Fruit fly (Drosophila melanogaster) whole organism, embryonic: Measurements from ENCODE around the gene Uba5.

Source experiments
- Aef1 ChIP-seq: fragments of 200-800 bp; sonication (Bioruptor generic); IDR thresholded peaks from 3 replicates; pipeline ENCODE4 v1.3.6; 2022; ENCODE audit warnings: missing biosample characterization, missing genetic modification characterization
- Awh ChIP-seq: fragments of 200-800 bp; sonication (Bioruptor generic); IDR thresholded peaks from 2 replicates; pipeline ENCODE4, ENCODE4 v1.3.6; 2022; ENCODE audit warnings: missing biosample characterization, missing genetic modification characterization
- CG10366 ChIP-seq: fragments of 200-800 bp; sonication (Bioruptor generic); IDR thresholded peaks from 2 replicates; pipeline ENCODE4 v1.3.6; 2022; ENCODE audit warnings: missing biosample characterization, missing genetic modification characterization
- CG10979 ChIP-seq: fragments of 200-800 bp; sonication (Bioruptor generic); optimal IDR thresholded peaks from 2 replicates; lab custom pipeline; 2018; ENCODE audit warnings: missing biosample characterization, mild to moderate bottlenecking, missing genetic modification characterization, moderate library complexity
- CG12236 ChIP-seq: fragments of 200-800 bp; sonication (Bioruptor generic); optimal IDR thresholded peaks from 2 replicates; lab custom pipeline; 2016; ENCODE audit warnings: missing biosample characterization, missing genetic modification characterization
- CG12769 ChIP-seq: fragments of 200-800 bp; sonication (Bioruptor generic); optimal IDR thresholded peaks from 2 replicates; lab custom pipeline; 2019; ENCODE audit warnings: missing biosample characterization, mild to moderate bottlenecking, missing genetic modification characterization, moderate library complexity
- CG13123 ChIP-seq: fragments of 200-800 bp; sonication (Bioruptor generic); optimal IDR thresholded peaks from 2 replicates; lab custom pipeline; 2016; ENCODE audit warnings: missing biosample characterization, missing genetic modification characterization
- CG13775 ChIP-seq: fragments of 200-800 bp; sonication (Bioruptor generic); optimal IDR thresholded peaks from 3 replicates; lab custom pipeline; 2017; ENCODE audit warnings: missing biosample characterization, mild to moderate bottlenecking, missing genetic modification characterization
- CG14014 ChIP-seq: fragments of 200-800 bp; sonication (Bioruptor generic); IDR thresholded peaks from 2 replicates; pipeline ENCODE4 v1.3.6; 2022; ENCODE audit warnings: missing biosample characterization, missing genetic modification characterization
- CG14710 ChIP-seq: fragments of 200-800 bp; sonication (Bioruptor generic); optimal IDR thresholded peaks from 3 replicates; lab custom pipeline; 2019; ENCODE audit warnings: missing biosample characterization, mild to moderate bottlenecking, missing genetic modification characterization, moderate library complexity
- CG15073 ChIP-seq: fragments of 200-800 bp; sonication (Bioruptor generic); optimal IDR thresholded peaks from 2 replicates; lab custom pipeline; 2016; ENCODE audit warnings: missing biosample characterization, missing genetic modification characterization
- CG15696 ChIP-seq: fragments of 200-800 bp; sonication (Bioruptor generic); optimal IDR thresholded peaks from 2 replicates; lab custom pipeline; 2019; ENCODE audit warnings: missing biosample characterization, mild to moderate bottlenecking, missing genetic modification characterization, moderate library complexity
- CG2129 ChIP-seq: fragments of 200-800 bp; sonication (Bioruptor generic); IDR thresholded peaks from 2 replicates; pipeline ENCODE4 v1.3.6; 2022; ENCODE audit warnings: missing biosample characterization, missing genetic modification characterization; ENCODE audit not compliant: partially characterized antibody
- CG2712 ChIP-seq: fragments of 200-800 bp; optimal IDR thresholded peaks from 3 replicates; lab custom pipeline; 2019; ENCODE audit warnings: missing biosample characterization, mild to moderate bottlenecking, missing genetic modification characterization, moderate library complexity
- CG32532 ChIP-seq: fragments of 200-800 bp; sonication (Bioruptor generic); IDR thresholded peaks from 2 replicates; pipeline ENCODE4 v1.3.6; 2022; ENCODE audit warnings: missing biosample characterization, missing genetic modification characterization
- CG4404 ChIP-seq: fragments of 200-800 bp; sonication (Bioruptor generic); IDR thresholded peaks from 2 replicates; pipeline ENCODE4 v1.3.6; 2022; ENCODE audit warnings: missing biosample characterization, missing genetic modification characterization
- CG7786 ChIP-seq: fragments of 200-800 bp; sonication (Bioruptor generic); optimal IDR thresholded peaks from 2 replicates; lab custom pipeline; 2016; ENCODE audit warnings: missing biosample characterization, missing genetic modification characterization
- CG7839 ChIP-seq: fragments of 200-800 bp; sonication (Bioruptor generic); optimal IDR thresholded peaks from 3 replicates; lab custom pipeline; 2018; ENCODE audit warnings: missing biosample characterization, mild to moderate bottlenecking, missing genetic modification characterization, moderate library complexity
- CG9876 ChIP-seq: fragments of 200-800 bp; sonication (Bioruptor generic); optimal IDR thresholded peaks from 2 replicates; lab custom pipeline; 2016; ENCODE audit warnings: missing biosample characterization, missing genetic modification characterization
- CG9932 ChIP-seq: fragments of 200-800 bp; sonication (Bioruptor generic); IDR thresholded peaks from 2 replicates; pipeline ENCODE4 v1.3.6; 2022; ENCODE audit warnings: missing biosample characterization, missing genetic modification characterization
- HLH3B ChIP-seq: fragments of 200-800 bp; sonication (Bioruptor generic); IDR thresholded peaks from 2 replicates; pipeline ENCODE4 v1.3.6; 2022; ENCODE audit warnings: missing biosample characterization, missing genetic modification characterization
- HmgZ ChIP-seq: fragments of 200-800 bp; sonication (Bioruptor generic); optimal IDR thresholded peaks from 2 replicates; lab custom pipeline; 2018; ENCODE audit warnings: missing biosample characterization, mild to moderate bottlenecking, missing genetic modification characterization
- Hmr ChIP-seq: fragments of 200-800 bp; sonication (Bioruptor generic); optimal IDR thresholded peaks from 3 replicates; lab custom pipeline; 2017; ENCODE audit warnings: mild to moderate bottlenecking, missing biosample characterization, missing genetic modification reagents, missing genetic modification characterization
- Hr51 ChIP-seq, 2 experiments: fragments of 200-800 bp; sonication (Bioruptor generic); optimal IDR thresholded peaks; 2 replicates in 1 of 2; 3 replicates in 1 of 2; lab custom pipeline; 2016 to 2018; ENCODE audit warnings: missing biosample characterization in 2 of 2, missing genetic modification characterization in 2 of 2, mild to moderate bottlenecking in 1 of 2, moderate library complexity in 1 of 2
- MESR4 ChIP-seq: fragments of 200-800 bp; sonication (Bioruptor generic); optimal IDR thresholded peaks from 2 replicates; lab custom pipeline; 2018; ENCODE audit warnings: missing biosample characterization, mild to moderate bottlenecking, missing genetic modification characterization, moderate library complexity
- MTF-1 ChIP-seq: fragments of 200-800 bp; sonication (Bioruptor generic); optimal IDR thresholded peaks from 2 replicates; lab custom pipeline; 2018; ENCODE audit warnings: missing biosample characterization, mild to moderate bottlenecking, missing genetic modification characterization, borderline replicate concordance
- Max ChIP-seq: fragments of 200-800 bp; sonication (Bioruptor generic); optimal IDR thresholded peaks from 2 replicates; lab custom pipeline; 2016; ENCODE audit warnings: missing biosample characterization, mild to moderate bottlenecking, missing genetic modification characterization
- Optix ChIP-seq: fragments of 200-800 bp; sonication (Bioruptor generic); IDR thresholded peaks from 3 replicates; pipeline ENCODE4 v1.3.6; 2022; ENCODE audit warnings: missing biosample characterization, missing genetic modification characterization
- Sox102F ChIP-seq: fragments of 200-800 bp; sonication (Bioruptor generic); optimal IDR thresholded peaks from 2 replicates; lab custom pipeline; 2018; ENCODE audit warnings: missing biosample characterization, mild to moderate bottlenecking, missing genetic modification characterization, moderate library complexity
- az2 ChIP-seq: fragments of 200-800 bp; sonication (Bioruptor generic); optimal IDR thresholded peaks from 3 replicates; lab custom pipeline; 2016; ENCODE audit warnings: missing biosample characterization, missing genetic modification characterization
- dysf ChIP-seq: fragments of 200-800 bp; sonication (Bioruptor generic); IDR thresholded peaks from 3 replicates; pipeline ENCODE4 v1.3.6; 2022; ENCODE audit warnings: missing biosample characterization, missing genetic modification characterization
- gem ChIP-seq: fragments of 200-800 bp; sonication (Bioruptor generic); optimal IDR thresholded peaks from 2 replicates; lab custom pipeline; 2019; ENCODE audit warnings: missing biosample characterization, mild to moderate bottlenecking, missing genetic modification characterization, moderate library complexity
- grn ChIP-seq: fragments of 200-800 bp; sonication (Bioruptor generic); optimal IDR thresholded peaks from 3 replicates; lab custom pipeline; 2017; ENCODE audit warnings: missing biosample characterization, missing genetic modification characterization
- hkb ChIP-seq, 2 experiments: fragments of 200-800 bp in 1 of 2; fragments of >200 bp in 1 of 2; sonication (Bioruptor generic) in 1 of 2; IDR thresholded peaks in 1 of 2; optimal IDR thresholded peaks in 1 of 2; 2 replicates each; pipeline versions ENCODE4 v1.3.6 to Lab custom; 2017 to 2022; ENCODE audit warnings: missing biosample characterization in 1 of 2, missing genetic modification characterization in 1 of 2
- ind ChIP-seq: fragments of 200-800 bp; sonication (Bioruptor generic); optimal IDR thresholded peaks from 3 replicates; lab custom pipeline; 2016; ENCODE audit warnings: missing biosample characterization, missing genetic modification characterization
- lbe ChIP-seq: fragments of 200-800 bp; sonication (Bioruptor generic); optimal IDR thresholded peaks from 2 replicates; lab custom pipeline; 2016; ENCODE audit warnings: missing biosample characterization, mild to moderate bottlenecking, missing genetic modification characterization
- mirr ChIP-seq: fragments of 200-800 bp; sonication (Bioruptor generic); optimal IDR thresholded peaks from 3 replicates; lab custom pipeline; 2018; ENCODE audit warnings: missing biosample characterization, mild to moderate bottlenecking, missing genetic modification characterization
- nau ChIP-seq: fragments of 200-800 bp; sonication (Bioruptor generic); optimal IDR thresholded peaks from 3 replicates; lab custom pipeline; 2017; ENCODE audit warnings: missing biosample characterization, mild to moderate bottlenecking, missing genetic modification characterization, missing genetic modification reagents
- prd ChIP-seq, 3 experiments: fragments of >200 bp in 2 of 3; fragments of 200-800 bp in 1 of 3; sonication (Bioruptor generic) in 1 of 3; optimal IDR thresholded peaks in 2 of 3; IDR thresholded peaks in 1 of 3; 2 replicates in 2 of 3; 3 replicates in 1 of 3; pipeline versions ENCODE4 v1.3.6 to Lab custom; 2017 to 2022; ENCODE audit warnings: missing biosample characterization in 1 of 3, missing genetic modification characterization in 1 of 3
- sens ChIP-seq: fragments of 200-800 bp; sonication (Bioruptor generic); peaks from one replicate; lab custom pipeline; 2016; ENCODE audit warnings: missing biosample characterization, missing genetic modification characterization
- sens-2 ChIP-seq: fragments of 200-800 bp; sonication (Bioruptor generic); IDR thresholded peaks from 2 replicates; pipeline ENCODE4 v1.3.6; 2022; ENCODE audit warnings: missing biosample characterization, missing genetic modification characterization
- sisA ChIP-seq: fragments of 200-800 bp; sonication (Bioruptor generic); IDR thresholded peaks from 2 replicates; pipeline ENCODE4 v1.3.6; 2022; ENCODE audit warnings: missing biosample characterization, missing genetic modification characterization
- so ChIP-seq: fragments of 200-800 bp; sonication (Bioruptor generic); IDR thresholded peaks from 3 replicates; pipeline ENCODE4 v1.3.6; 2022; ENCODE audit warnings: missing biosample characterization, missing genetic modification characterization
- tap ChIP-seq: fragments of 200-800 bp; optimal IDR thresholded peaks from 3 replicates; lab custom pipeline; 2019; ENCODE audit warnings: missing biosample characterization, mild to moderate bottlenecking, missing genetic modification characterization, moderate library complexity
- tgo ChIP-seq: fragments of 200-800 bp; sonication (Bioruptor generic); IDR thresholded peaks from 3 replicates; pipeline ENCODE4 v1.3.6; 2022; ENCODE audit warnings: missing biosample characterization, missing genetic modification characterization
- tna ChIP-seq: fragments of 200-800 bp; sonication (Bioruptor generic); IDR thresholded peaks from 2 replicates; pipeline ENCODE4 v1.3.6; 2022; ENCODE audit warnings: missing biosample characterization, missing genetic modification characterization; ENCODE audit not compliant: partially characterized antibody
- trem ChIP-seq: fragments of 200-800 bp; optimal IDR thresholded peaks from 3 replicates; lab custom pipeline; 2019; ENCODE audit warnings: missing biosample characterization, mild to moderate bottlenecking, missing genetic modification characterization, moderate library complexity
- twi ChIP-seq: fragments of 200-800 bp; optimal IDR thresholded peaks from 2 replicates; lab custom pipeline; 2019; ENCODE audit warnings: missing biosample characterization, mild to moderate bottlenecking, missing genetic modification characterization, moderate library complexity
- zfh1 ChIP-seq: fragments of 200-800 bp; sonication (Bioruptor generic); IDR thresholded peaks from 3 replicates; pipeline ENCODE4 v1.3.6; 2022; ENCODE audit warnings: missing biosample characterization, missing genetic modification characterization

The Uba5 gene

dm6 chrX:11466757-11467156 is 16.6 kb upstream of the Uba5 start (continued):
- TF ChIP-seq CG12769 (tag; lab: Kevin White, UChicago) (peak; percentile 33), HmgZ (no peak), CG2712 (tag; lab: Kevin White, UChicago) (no peak), CG12236 (no peak), tgo (GFP tag; lab: Robert Waterston, UW) (peak; percentile 35; the same call in 1 of the 3 replicates), CG15696 (tag; lab: Kevin White, UChicago) (no peak), mirr (GFP tag; lab: Kevin White, UChicago) (no peak), so (GFP tag; lab: Robert Waterston, UW) (0 out of 3 replicates have a peak, but pooled peaks have one; percentile 44), gem (tag; lab: Kevin White, UChicago) (peak; percentile 32), lbe (GFP tag; lab: Kevin White, UChicago) (no peak), CG7786 (no peak), sisA (GFP tag; lab: Robert Waterston, UW) (no peak), Optix (GFP tag; lab: Robert Waterston, UW) (0 out of 3 replicates have a peak, but pooled peaks have one; percentile 23), CG9876 (GFP tag; lab: Kevin White, UChicago) (no peak), twi (tag; lab: Kevin White, UChicago) (no peak), CG4404 (GFP tag; lab: Robert Waterston, UW) (no peak), zfh1 (GFP tag; lab: Robert Waterston, UW) (peak; percentile 47; the same call in 1 of the 3 replicates), Sox102F (peak; percentile 25), CG13775 (GFP tag; lab: Kevin White, UChicago) (no peak), CG2129 (GFP tag; lab: Robert Waterston, UW) (no peak), MESR4 (GFP tag; lab: Kevin White, UChicago) (no peak), sens-2 (no peak), CG32532 (GFP tag; lab: Robert Waterston, UW) (0 out of 2 replicates have a peak, but pooled peaks have one; percentile 44), Aef1 (peak; percentile 11; the same call in 1 of the 3 replicates), CG15073 (GFP tag; lab: Kevin White, UChicago) (no peak), CG10979 (tag; lab: Kevin White, UChicago) (no peak), CG9932 (GFP tag; lab: Robert Waterston, UW) (peak; percentile 30; the same call in 1 of the 2 replicates), az2 (GFP tag; lab: Kevin White, UChicago) (no peak), ind (GFP tag; lab: Kevin White, UChicago) (peak; percentile 4), Hr51 (GFP tag; optimal IDR thresholded peaks at IDR 0.05; lab: Kevin White, UChicago) (peak in 1 of 2 experiments; percentile 34), CG14014 (GFP tag; lab: Robert Waterston, UW) (0 out of 2 replicates have a peak, but pooled peaks have one; percentile 32), CG14710 (no peak), dysf (GFP tag; lab: Robert Waterston, UW) (peak; percentile 48; the same call in 2 of the 3 replicates), nau (no peak), prd (optimal IDR thresholded peaks at IDR 0.05; lab: Kevin White, UChicago) (no peak), prd (GFP tag; IDR thresholded peaks at IDR 0.05; lab: Robert Waterston, UW) (peak; percentile 30; the same call in 2 of the 3 replicates), grn (no peak), hkb (optimal IDR thresholded peaks at IDR 0.05; lab: Kevin White, UChicago) (no peak), hkb (GFP tag; IDR thresholded peaks at IDR 0.05; lab: Robert Waterston, UW) (0 out of 2 replicates have a peak, but pooled peaks have one; percentile 18), sens (GFP tag; lab: Kevin White, UChicago) (peak; percentile 32), MTF-1 (no peak), Hmr (GFP tag; lab: Kevin White, UChicago) (peak; percentile 2), CG7839 (tag; lab: Kevin White, UChicago) (peak; percentile 14), CG13123 (GFP tag; lab: Kevin White, UChicago) (no peak), tap (tag; lab: Kevin White, UChicago) (no peak), trem (tag; lab: Kevin White, UChicago) (no peak), Max (no peak), tna (GFP tag; lab: Robert Waterston, UW) (no peak), CG10366 (GFP tag; lab: Robert Waterston, UW) (no peak), HLH3B (GFP tag; lab: Robert Waterston, UW) (0 out of 2 replicates have a peak, but pooled peaks have one; percentile 18), Awh (GFP tag; lab: Robert Waterston, UW) (0 out of 2 replicates have a peak, but pooled peaks have one; percentile 12)
